Fruit fly (Drosophila melanogaster) whole organism, embryonic: ENCODE results near the gene CG13893.

Source experiments
- Antp ChIP-seq: fragments of 200-800 bp; sonication (Bioruptor generic); optimal IDR thresholded peaks from 3 replicates; lab custom pipeline; 2016; ENCODE audit warnings: missing biosample characterization, missing genetic modification characterization
- Asciz ChIP-seq: fragments of 200-800 bp; sonication (Bioruptor generic); optimal IDR thresholded peaks from 2 replicates; lab custom pipeline; 2017; ENCODE audit warnings: missing biosample characterization, mild to moderate bottlenecking, missing genetic modification characterization, missing genetic modification reagents
- CG10274 ChIP-seq: fragments of 200-800 bp; sonication (Bioruptor generic); optimal IDR thresholded peaks from 3 replicates; lab custom pipeline; 2017; ENCODE audit warnings: missing biosample characterization, mild to moderate bottlenecking, missing genetic modification characterization
- CG10462 ChIP-seq: fragments of 200-800 bp; sonication (Bioruptor generic); optimal IDR thresholded peaks from 2 replicates; lab custom pipeline; 2016; ENCODE audit warnings: missing biosample characterization, missing genetic modification characterization
- CG11247 ChIP-seq: fragments of 200-800 bp; sonication (Bioruptor generic); IDR thresholded peaks from 2 replicates; pipeline ENCODE4 v1.3.6; 2022; ENCODE audit warnings: missing biosample characterization, missing genetic modification characterization
- CG11504 ChIP-seq: fragments of 200-800 bp; sonication (Bioruptor generic); optimal IDR thresholded peaks from 3 replicates; lab custom pipeline; 2019; ENCODE audit warnings: missing biosample characterization, mild to moderate bottlenecking, missing genetic modification characterization, moderate library complexity
- CG12219 ChIP-seq: fragments of 200-800 bp; sonication (Bioruptor generic); optimal IDR thresholded peaks from 3 replicates; lab custom pipeline; 2018; ENCODE audit warnings: missing biosample characterization, mild to moderate bottlenecking, missing genetic modification characterization
- CG12391 ChIP-seq: fragments of 200-800 bp; sonication (Bioruptor generic); optimal IDR thresholded peaks from 3 replicates; lab custom pipeline; 2018; ENCODE audit warnings: missing biosample characterization, mild to moderate bottlenecking, missing genetic modification characterization, moderate library complexity
- CG12942 ChIP-seq: fragments of 200-800 bp; sonication (Bioruptor generic); optimal IDR thresholded peaks from 3 replicates; lab custom pipeline; 2016; ENCODE audit warnings: missing biosample characterization, missing genetic modification characterization
- CG13894 ChIP-seq: fragments of 200-800 bp; sonication (Bioruptor generic); optimal IDR thresholded peaks from 3 replicates; lab custom pipeline; 2018; ENCODE audit warnings: missing biosample characterization, mild to moderate bottlenecking, missing genetic modification characterization, moderate library complexity
- CG14441 ChIP-seq: fragments of 200-800 bp; sonication (Bioruptor generic); IDR thresholded peaks from 2 replicates; pipeline ENCODE4 v1.3.6; 2022; ENCODE audit warnings: missing biosample characterization, missing genetic modification characterization
- CG14860 ChIP-seq: fragments of 200-800 bp; sonication (Bioruptor generic); IDR thresholded peaks from 3 replicates; pipeline ENCODE4 v1.3.6; 2022; ENCODE audit warnings: missing biosample characterization, missing genetic modification characterization; ENCODE audit not compliant: partially characterized antibody
- CG15269 ChIP-seq: fragments of 200-800 bp; sonication (Bioruptor generic); optimal IDR thresholded peaks from 2 replicates; lab custom pipeline; 2018; ENCODE audit warnings: missing biosample characterization, mild to moderate bottlenecking, missing genetic modification characterization, moderate library complexity
- CG16815 ChIP-seq: fragments of 200-800 bp; sonication (Bioruptor generic); optimal IDR thresholded peaks from 3 replicates; lab custom pipeline; 2017; ENCODE audit warnings: missing biosample characterization, mild to moderate bottlenecking, missing genetic modification characterization
- CG17186 ChIP-seq: fragments of 200-800 bp; sonication (Bioruptor generic); optimal IDR thresholded peaks from 3 replicates; lab custom pipeline; 2017; ENCODE audit warnings: missing biosample characterization, missing genetic modification reagents, missing genetic modification characterization
- CG17612 ChIP-seq: fragments of 200-800 bp; sonication (Bioruptor generic); IDR thresholded peaks from 2 replicates; pipeline ENCODE4 v1.3.6; 2022; ENCODE audit warnings: missing biosample characterization, missing genetic modification characterization
- CG31441 ChIP-seq: fragments of 200-800 bp; sonication (Bioruptor generic); IDR thresholded peaks from 2 replicates; pipeline ENCODE4 v1.3.6; 2022; ENCODE audit warnings: missing biosample characterization, missing genetic modification characterization
- CG33213 ChIP-seq: fragments of 200-800 bp; sonication (Bioruptor generic); optimal IDR thresholded peaks from 3 replicates; lab custom pipeline; 2016; ENCODE audit warnings: missing biosample characterization, missing genetic modification characterization
- CG34422 ChIP-seq: fragments of 200-800 bp; sonication (Bioruptor generic); IDR thresholded peaks from 3 replicates; pipeline ENCODE4 v1.3.6; 2022; ENCODE audit warnings: missing biosample characterization, missing genetic modification characterization
- CG42726 ChIP-seq: fragments of 200-800 bp; sonication (Bioruptor generic); IDR thresholded peaks from 2 replicates; pipeline ENCODE4 v1.3.6; 2022; ENCODE audit warnings: missing biosample characterization, missing genetic modification characterization; ENCODE audit not compliant: partially characterized antibody
- CG6813 ChIP-seq: fragments of 200-800 bp; sonication (Bioruptor generic); optimal IDR thresholded peaks from 2 replicates; lab custom pipeline; 2017; ENCODE audit warnings: missing biosample characterization, missing genetic modification characterization, mild to moderate bottlenecking, moderate library complexity, missing genetic modification reagents
- CG8359 ChIP-seq: fragments of 200-800 bp; sonication (Bioruptor generic); optimal IDR thresholded peaks from 2 replicates; lab custom pipeline; 2017; ENCODE audit warnings: missing biosample characterization, mild to moderate bottlenecking, missing genetic modification characterization, borderline replicate concordance
- CG8388 ChIP-seq: fragments of 200-800 bp; sonication (Bioruptor generic); optimal IDR thresholded peaks from 2 replicates; lab custom pipeline; 2019; ENCODE audit warnings: missing biosample characterization, mild to moderate bottlenecking, missing genetic modification characterization, moderate library complexity
- CG8765 ChIP-seq: fragments of 200-800 bp; sonication (Bioruptor generic); IDR thresholded peaks from 2 replicates; pipeline ENCODE4 v1.3.6; 2022; ENCODE audit warnings: missing biosample characterization, missing genetic modification characterization
- CG8924 ChIP-seq: fragments of 200-800 bp; optimal IDR thresholded peaks from 3 replicates; lab custom pipeline; 2019; ENCODE audit warnings: missing biosample characterization, mild to moderate bottlenecking, missing genetic modification characterization, moderate library complexity
- Dad ChIP-seq: fragments of 200-800 bp; sonication (Bioruptor generic); optimal IDR thresholded peaks from 3 replicates; lab custom pipeline; 2016; ENCODE audit warnings: missing biosample characterization, missing genetic modification characterization
- Dfd ChIP-seq, 2 experiments: fragments of >200 bp; optimal IDR thresholded peaks; 2 replicates each; lab custom pipeline; 2017; ENCODE audit warnings: missing biosample characterization in 2 of 2, missing genetic modification characterization in 2 of 2
- ERR ChIP-seq: fragments of 200-800 bp; sonication (Bioruptor generic); optimal IDR thresholded peaks from 2 replicates; lab custom pipeline; 2016; ENCODE audit warnings: missing biosample characterization, missing genetic modification characterization
- HHEX ChIP-seq: fragments of 200-800 bp; sonication (Bioruptor generic); optimal IDR thresholded peaks from 3 replicates; lab custom pipeline; 2017; ENCODE audit warnings: missing biosample characterization, mild to moderate bottlenecking, missing genetic modification characterization, missing genetic modification reagents
- Hmr ChIP-seq: fragments of 200-800 bp; sonication (Bioruptor generic); optimal IDR thresholded peaks from 3 replicates; lab custom pipeline; 2017; ENCODE audit warnings: mild to moderate bottlenecking, missing biosample characterization, missing genetic modification reagents, missing genetic modification characterization
- Hmx ChIP-seq: fragments of 200-800 bp; sonication (Bioruptor generic); optimal IDR thresholded peaks from 2 replicates; lab custom pipeline; 2016; ENCODE audit warnings: missing biosample characterization, missing genetic modification characterization
- MESR4 ChIP-seq: fragments of 200-800 bp; sonication (Bioruptor generic); optimal IDR thresholded peaks from 2 replicates; lab custom pipeline; 2018; ENCODE audit warnings: missing biosample characterization, mild to moderate bottlenecking, missing genetic modification characterization, moderate library complexity
- Side ChIP-seq: fragments of 200-800 bp; sonication (Bioruptor generic); optimal IDR thresholded peaks from 2 replicates; lab custom pipeline; 2016; ENCODE audit warnings: missing biosample characterization, missing genetic modification characterization
- cas ChIP-seq: fragments of 200-800 bp; sonication (Bioruptor generic); IDR thresholded peaks from 2 replicates; pipeline ENCODE4 v1.3.6; 2022; ENCODE audit warnings: missing biosample characterization, missing genetic modification characterization
- chn ChIP-seq: fragments of 200-800 bp; sonication (Bioruptor generic); optimal IDR thresholded peaks from 2 replicates; lab custom pipeline; 2016; ENCODE audit warnings: missing biosample characterization, missing genetic modification characterization
- esg ChIP-seq: fragments of 200-800 bp; sonication (Bioruptor generic); conservative IDR thresholded peaks from 2 replicates; pipeline ENCODE4 v1.3.6; 2022; ENCODE audit warnings: missing biosample characterization, missing genetic modification characterization
- fd64A ChIP-seq: fragments of 200-800 bp; sonication (Bioruptor generic); optimal IDR thresholded peaks from 3 replicates; lab custom pipeline; 2018; ENCODE audit warnings: missing biosample characterization, mild to moderate bottlenecking, missing genetic modification characterization
- fu2 ChIP-seq: fragments of 200-800 bp; sonication (Bioruptor generic); optimal IDR thresholded peaks from 2 replicates; lab custom pipeline; 2016; ENCODE audit warnings: missing biosample characterization, missing genetic modification characterization
- hth ChIP-seq: fragments of >200 bp; optimal IDR thresholded peaks from 2 replicates; lab custom pipeline; 2017; ENCODE audit warnings: inconsistent platforms
- klu ChIP-seq: fragments of 200-800 bp; sonication (Bioruptor generic); IDR thresholded peaks from 2 replicates; pipeline ENCODE4 v1.3.6; 2022; ENCODE audit warnings: missing biosample characterization, missing genetic modification characterization
- knrl ChIP-seq: fragments of 200-800 bp; sonication (Bioruptor generic); IDR thresholded peaks from 3 replicates; pipeline ENCODE4 v1.3.6; 2022; ENCODE audit warnings: missing biosample characterization, missing genetic modification characterization; ENCODE audit not compliant: partially characterized antibody
- oc ChIP-seq: fragments of 200-800 bp; sonication (Bioruptor generic); optimal IDR thresholded peaks from 2 replicates; lab custom pipeline; 2018; ENCODE audit warnings: missing biosample characterization, mild to moderate bottlenecking, missing genetic modification characterization, moderate library complexity
- otp ChIP-seq: fragments of 200-800 bp; sonication (Bioruptor generic); IDR thresholded peaks from 3 replicates; pipeline ENCODE4, ENCODE4 v1.3.6; 2022; ENCODE audit warnings: missing biosample characterization, missing genetic modification characterization
- rib ChIP-seq: fragments of 200-800 bp; sonication (Bioruptor generic); IDR thresholded peaks from 2 replicates; pipeline ENCODE4 v1.3.6; 2022; ENCODE audit warnings: missing biosample characterization, missing genetic modification characterization
- sens-2 ChIP-seq: fragments of 200-800 bp; sonication (Bioruptor generic); IDR thresholded peaks from 2 replicates; pipeline ENCODE4 v1.3.6; 2022; ENCODE audit warnings: missing biosample characterization, missing genetic modification characterization
- sr ChIP-seq: fragments of 200-800 bp; sonication (Bioruptor generic); IDR thresholded peaks from 3 replicates; pipeline ENCODE4 v1.3.6; 2022; ENCODE audit warnings: missing biosample characterization, missing genetic modification characterization
- stwl ChIP-seq: fragments of 200-800 bp; sonication (Bioruptor generic); optimal IDR thresholded peaks from 3 replicates; lab custom pipeline; 2018; ENCODE audit warnings: missing biosample characterization, mild to moderate bottlenecking, missing genetic modification characterization, moderate library complexity
- tap ChIP-seq: fragments of 200-800 bp; optimal IDR thresholded peaks from 3 replicates; lab custom pipeline; 2019; ENCODE audit warnings: missing biosample characterization, mild to moderate bottlenecking, missing genetic modification characterization, moderate library complexity
- tin ChIP-seq: fragments of 200-800 bp; sonication (Bioruptor generic); optimal IDR thresholded peaks from 3 replicates; lab custom pipeline; 2016; ENCODE audit warnings: missing biosample characterization, missing genetic modification characterization
- trh ChIP-seq: fragments of 200-800 bp; sonication (Bioruptor generic); optimal IDR thresholded peaks from 2 replicates; lab custom pipeline; 2016; ENCODE audit warnings: missing biosample characterization, missing genetic modification characterization
- vnd ChIP-seq: fragments of 200-800 bp; sonication (Bioruptor generic); IDR thresholded peaks from 3 replicates; pipeline ENCODE4 v1.3.6; 2022; ENCODE audit warnings: missing biosample characterization, missing genetic modification characterization; ENCODE audit not compliant: partially characterized antibody

The CG13893 gene

dm6 chr3L:554577-554976, 49.2 kb downstream of the CG13893 start (continued):
- TF ChIP-seq fu2 (GFP tag; lab: Kevin White, UChicago): no peak
- TF ChIP-seq MESR4 (GFP tag; lab: Kevin White, UChicago): no peak
- TF ChIP-seq CG31441: peak; percentile 53
- TF ChIP-seq fd64A (GFP tag; lab: Kevin White, UChicago): no peak
- no peak for TF ChIP-seq Antp (GFP tag; lab: Kevin White, UChicago)
- 0 out of 2 replicates have a peak, but pooled peaks have one; percentile 35 for TF ChIP-seq CG17612
- no peak for TF ChIP-seq CG13894
- no peak for TF ChIP-seq trh (GFP tag; lab: Kevin White, UChicago)
- TF ChIP-seq sens-2: no peak
- TF ChIP-seq Hmx (GFP tag; lab: Kevin White, UChicago): peak; percentile 13
- TF ChIP-seq CG33213: no peak
- no peak for TF ChIP-seq chn (GFP tag; lab: Kevin White, UChicago)
- TF ChIP-seq CG15269 (tag; lab: Kevin White, UChicago): peak; percentile 52
- TF ChIP-seq stwl (tag; lab: Kevin White, UChicago): no peak
- 0 out of 2 replicates have a peak, but pooled peaks have one; percentile 36 for TF ChIP-seq rib (GFP tag; lab: Robert Waterston, UW)
- no peak for TF ChIP-seq CG17186 (GFP tag; lab: Kevin White, UChicago)
- no peak for TF ChIP-seq ERR (GFP tag; lab: Kevin White, UChicago)
- TF ChIP-seq Dad (GFP tag; lab: Kevin White, UChicago): peak; percentile 26
- TF ChIP-seq tin: peak; percentile 34
- no peak for TF ChIP-seq CG8388 (GFP tag; lab: Kevin White, UChicago)
- TF ChIP-seq Dfd (GFP tag; optimal IDR thresholded peaks at IDR 0.05; lab: Kevin White, UChicago): no peak
- TF ChIP-seq CG8924 (tag; lab: Kevin White, UChicago): peak; percentile 52
- TF ChIP-seq CG10274: no peak
- TF ChIP-seq hth (lab: Kevin White, UChicago): no peak
- TF ChIP-seq CG12942 (GFP tag; lab: Kevin White, UChicago): no peak
- TF ChIP-seq knrl (GFP tag; lab: Robert Waterston, UW): no peak
- TF ChIP-seq CG11247 (GFP tag; lab: Robert Waterston, UW): peak; percentile 38; the same call in 1 of the 2 replicates
- peak; percentile 35 for TF ChIP-seq Asciz (GFP tag; lab: Kevin White, UChicago)
- TF ChIP-seq otp (GFP tag; lab: Robert Waterston, UW): no peak
- peak; percentile 59 for TF ChIP-seq Hmr (GFP tag; lab: Kevin White, UChicago)
- peak; percentile 6 for TF ChIP-seq tap (tag; lab: Kevin White, UChicago)
- TF ChIP-seq CG8765 (GFP tag; lab: Robert Waterston, UW): no peak
- no peak for TF ChIP-seq cas (GFP tag; lab: Robert Waterston, UW)
- no peak for TF ChIP-seq vnd
- peak; percentile 34 for TF ChIP-seq CG6813 (GFP tag; lab: Kevin White, UChicago)
- TF ChIP-seq esg (GFP tag; lab: Robert Waterston, UW): no peak; the same call in 1 of the 2 replicates
- peak; percentile 20 for TF ChIP-seq HHEX (GFP tag; lab: Kevin White, UChicago)
- TF ChIP-seq CG34422 (GFP tag; lab: Robert Waterston, UW): no peak
- no peak for TF ChIP-seq CG8359 (GFP tag; lab: Kevin White, UChicago)
- TF ChIP-seq CG12391 (tag; lab: Kevin White, UChicago): peak; percentile 58
- TF ChIP-seq CG11504: peak; percentile 72
- no peak for TF ChIP-seq CG10462 (GFP tag; lab: Kevin White, UChicago)
- no peak for TF ChIP-seq CG42726
- TF ChIP-seq oc: no peak
- no peak for TF ChIP-seq CG14860
- no peak for TF ChIP-seq sr (GFP tag; lab: Robert Waterston, UW)
- TF ChIP-seq CG16815 (GFP tag; lab: Kevin White, UChicago): peak; percentile 26
- 0 out of 2 replicates have a peak, but pooled peaks have one; percentile 33 for TF ChIP-seq klu (GFP tag; lab: Robert Waterston, UW)
- TF ChIP-seq CG12219 (GFP tag; lab: Kevin White, UChicago): no peak
- no peak for TF ChIP-seq Side (GFP tag; lab: Kevin White, UChicago)
- peak; percentile 42; the same call in 1 of the 2 replicates for TF ChIP-seq CG14441 (GFP tag; lab: Robert Waterston, UW)
